Worm (Caenorhabditis elegans): ENCODE data around the gene sand-1.
A peak's percentile ranks its signal among the peaks of the same experiment; 100 is the strongest.

sand-1 gene

ce11 chrIV:5334518-5334917 lies 32.1 kb upstream of the sand-1 start (continued):
- TF ChIP-seq che-1 (tag; optimal IDR thresholded peaks at IDR 0.05), result peak; percentile 73
- peak; percentile 15 for TF ChIP-seq ceh-24 (tag; optimal IDR thresholded peaks at IDR 0.05)
- peak; percentile 20 for TF ChIP-seq nfya-1 (tag; optimal IDR thresholded peaks at IDR 0.05)
- TF ChIP-seq dmd-4 (tag; optimal IDR thresholded peaks at IDR 0.05; ENCODE audit: borderline replicate concordance), result no peak
- TF ChIP-seq ttx-3 (tag; optimal IDR thresholded peaks at IDR 0.05), result peak; percentile 67
- TF ChIP-seq ceh-9 (tag; optimal IDR thresholded peaks at IDR 0.05), result no peak
- TF ChIP-seq pros-1 (tag; optimal IDR thresholded peaks at IDR 0.05), result no peak
- no peak for TF ChIP-seq pag-3 (tag; optimal IDR thresholded peaks at IDR 0.05; ENCODE audit: borderline replicate concordance)
- TF ChIP-seq unc-42 (tag; optimal IDR thresholded peaks at IDR 0.05), result no peak
- TF ChIP-seq dve-1 (tag; optimal IDR thresholded peaks at IDR 0.05), result peak; percentile 30
- TF ChIP-seq unc-86 (tag; optimal IDR thresholded peaks at IDR 0.05), result peak; percentile 34
- TF ChIP-seq unc-55 (GFP tag; optimal IDR thresholded peaks at IDR 0.05), result peak; percentile 5
- TF ChIP-seq rnt-1 (tag; optimal IDR thresholded peaks at IDR 0.05), result peak; percentile 15
- TF ChIP-seq pax-1 (tag; optimal IDR thresholded peaks at IDR 0.05), result no peak
- peak; percentile 35 for TF ChIP-seq F13H6.1 (tag; optimal IDR thresholded peaks at IDR 0.05)
- no peak for TF ChIP-seq pha-4 (tag; optimal IDR thresholded peaks at IDR 0.05)
- no peak for TF ChIP-seq ets-4 (tag; optimal IDR thresholded peaks at IDR 0.05)
- TF ChIP-seq sdc-2 (tag; optimal IDR thresholded peaks at IDR 0.05), result peak; percentile 16
- peak; percentile 22 for TF ChIP-seq nhr-232 (tag; optimal IDR thresholded peaks at IDR 0.05)
- peak; percentile 22; the same call in 1 of the 2 replicates for TF ChIP-seq sox-2 (GFP tag; IDR thresholded peaks at IDR 0.05)

- no peak for TF ChIP-seq unc-86 (tag; optimal IDR thresholded peaks at IDR 0.05)
- no peak for TF ChIP-seq dmd-4 (tag; optimal IDR thresholded peaks at IDR 0.05; ENCODE audit: borderline replicate concordance)
- TF ChIP-seq nfya-1 (tag; optimal IDR thresholded peaks at IDR 0.05), result no peak
- no peak for TF ChIP-seq ceh-2 (tag; optimal IDR thresholded peaks at IDR 0.05)
- no peak for TF ChIP-seq K09A11.1 (tag; optimal IDR thresholded peaks at IDR 0.05; ENCODE audit: insufficient read depth)
- TF ChIP-seq dve-1 (tag; optimal IDR thresholded peaks at IDR 0.05), result no peak
- TF ChIP-seq elt-2 (tag; optimal IDR thresholded peaks at IDR 0.05), result no peak
- TF ChIP-seq sox-2 (GFP tag; IDR thresholded peaks at IDR 0.05), result no peak
- no peak for TF ChIP-seq ama-1 (optimal IDR thresholded peaks at IDR 0.05)
- TF ChIP-seq syd-9 (tag; optimal IDR thresholded peaks at IDR 0.05), result no peak
- no peak for TF ChIP-seq ceh-31 (tag; optimal IDR thresholded peaks at IDR 0.05)
- no peak for TF ChIP-seq pqm-1 (tag; optimal IDR thresholded peaks at IDR 0.05)
- TF ChIP-seq ceh-22 (tag; optimal IDR thresholded peaks at IDR 0.05), result no peak
Observed at ce11 chrIV:5337649-5338048, 29.0 kb upstream of the sand-1 start.

- no peak for TF ChIP-seq ceh-14 (tag; optimal IDR thresholded peaks at IDR 0.05)
- no peak for TF ChIP-seq ceh-31 (tag; optimal IDR thresholded peaks at IDR 0.05)
- TF ChIP-seq npax-4 (tag; optimal IDR thresholded peaks at IDR 0.05), result no peak
- TF ChIP-seq Y22D7AL.16 (tag; optimal IDR thresholded peaks at IDR 0.05), result no peak
- TF ChIP-seq odd-2 (tag; optimal IDR thresholded peaks at IDR 0.05), result no peak
- TF ChIP-seq hlh-8 (tag; optimal IDR thresholded peaks at IDR 0.05), result no peak
- no peak for TF ChIP-seq dmd-4 (tag; optimal IDR thresholded peaks at IDR 0.05; ENCODE audit: borderline replicate concordance)
- TF ChIP-seq nhr-232 (tag; optimal IDR thresholded peaks at IDR 0.05), result no peak
- TF ChIP-seq dve-1 (tag; optimal IDR thresholded peaks at IDR 0.05), result no peak
- TF ChIP-seq unc-3 (GFP tag; conservative IDR thresholded peaks at IDR 0.05), result no peak
- no peak for TF ChIP-seq unc-3 (tag; optimal IDR thresholded peaks at IDR 0.05)
Observed at ce11 chrIV:5339255-5339654, 27.4 kb upstream of the sand-1 start, which contains the start of gene Y4C6B.2. Gene Y4C6B.2 (plus strand): TSS chrIV:5339574.

ce11 chrIV:5344168-5344567 lies 22.5 kb upstream of the sand-1 start:
- no peak for TF ChIP-seq ceh-19 (GFP tag; optimal IDR thresholded peaks at IDR 0.05)
- no peak for TF ChIP-seq ets-4 (tag; optimal IDR thresholded peaks at IDR 0.05)
- no peak for TF ChIP-seq pha-2 (tag; optimal IDR thresholded peaks at IDR 0.05)
- no peak for TF ChIP-seq sdc-2 (tag; optimal IDR thresholded peaks at IDR 0.05)
- TF ChIP-seq hlh-30 (tag; optimal IDR thresholded peaks at IDR 0.05; ENCODE audit: insufficient read depth), result no peak
- TF ChIP-seq hlh-13 (GFP tag; optimal IDR thresholded peaks at IDR 0.05), result no peak
- TF ChIP-seq unc-55 (GFP tag; optimal IDR thresholded peaks at IDR 0.05), result no peak
- no peak for TF ChIP-seq fkh-10 (GFP tag; optimal IDR thresholded peaks at IDR 0.05)
- no peak for TF ChIP-seq Y22D7AL.16 (tag; optimal IDR thresholded peaks at IDR 0.05)
- TF ChIP-seq ceh-30 (tag; optimal IDR thresholded peaks at IDR 0.05), result no peak
- no peak for TF ChIP-seq madf-2 (tag; optimal IDR thresholded peaks at IDR 0.05)

All from whole organism, late embryonic.